Worm (Caenorhabditis elegans) whole organism, early embryonic: ENCODE data around the gene npr-43.

ENCODE experiments used
- B0310.2 ChIP-seq: sonication (generic microtip); optimal IDR thresholded peaks from 2 replicates; lab custom pipeline; 2016; ENCODE audit warnings: mild to moderate bottlenecking, missing genetic modification characterization, missing compliant biosample characterization
- ama-1 ChIP-seq: fragments of 150-350 bp; optimal IDR thresholded peaks from 2 replicates; lab custom pipeline; 2014
- ets-7 ChIP-seq: sonication (generic microtip); optimal IDR thresholded peaks from 2 replicates; lab custom pipeline; 2016; ENCODE audit warnings: missing genotype, missing genetic modification characterization, missing compliant biosample characterization
- sea-1 ChIP-seq: fragments of 200-800 bp; sonication (Bioruptor generic); conservative IDR thresholded peaks from 2 replicates; pipeline ENCODE4 v1.3.6; 2022; ENCODE audit warnings: missing genetic modification characterization, missing compliant biosample characterization

- TF ChIP-seq ama-1 (lab: Kevin White, UChicago) (no peak), sea-1 (GFP tag; lab: Robert Waterston, UW) (no peak), ets-7 (tag; lab: Kevin White, UChicago) (no peak), B0310.2 (no peak)
Observed at ce11 chrV:14378986-14379385, at the start of gene npr-43.
